Fruit fly (Drosophila melanogaster) whole organism, wandering third instar larva: Measurements from ENCODE around the gene CG7781.

Experiments used
- Abd-B ChIP-seq: fragments of >200 bp; optimal IDR thresholded peaks from 2 replicates; lab custom pipeline; 2017; ENCODE audit warnings: missing biosample characterization, missing genetic modification characterization
- CG32264 ChIP-seq: fragments of 200-800 bp; sonication (Bioruptor generic); optimal IDR thresholded peaks from 2 replicates; lab custom pipeline; 2016; ENCODE audit warnings: missing biosample characterization, missing genetic modification characterization
- CG9705 ChIP-seq: fragments of 200-800 bp; sonication (Bioruptor generic); optimal IDR thresholded peaks from 2 replicates; lab custom pipeline; 2018; ENCODE audit warnings: missing biosample characterization, mild to moderate bottlenecking, missing genetic modification characterization
- CrebA ChIP-seq: fragments of 200-800 bp; sonication (Bioruptor generic); optimal IDR thresholded peaks from 2 replicates; lab custom pipeline; 2016; ENCODE audit warnings: missing biosample characterization, mild to moderate bottlenecking, missing genetic modification characterization, borderline replicate concordance
- Dfd ChIP-seq: fragments of >200 bp; optimal IDR thresholded peaks from 2 replicates; lab custom pipeline; 2017; ENCODE audit warnings: missing biosample characterization, missing genetic modification characterization
- Dif ChIP-seq: fragments of 200-275, 200-300 bp; sonication (Bioruptor generic); optimal IDR thresholded peaks from 2 replicates; lab custom pipeline; 2018; ENCODE audit warnings: missing biosample characterization, missing genetic modification characterization; ENCODE audit not compliant: partially characterized antibody
- GATAd ChIP-seq: sonication (Bioruptor generic); optimal IDR thresholded peaks from 2 replicates; lab custom pipeline; 2016; ENCODE audit warnings: missing biosample characterization, missing genetic modification characterization
- HLH106 ChIP-seq: fragments of 200-800 bp; optimal IDR thresholded peaks from 3 replicates; lab custom pipeline; 2019; ENCODE audit warnings: missing biosample characterization, mild to moderate bottlenecking, missing genetic modification characterization, moderate library complexity
- Hnf4 ChIP-seq: fragments of 200-800 bp; sonication (Bioruptor generic); optimal IDR thresholded peaks from 2 replicates; lab custom pipeline; 2016; ENCODE audit warnings: missing biosample characterization, mild to moderate bottlenecking, missing genetic modification characterization
- Hr78 ChIP-seq: fragments of >200 bp; optimal IDR thresholded peaks from 2 replicates; lab custom pipeline; 2017; ENCODE audit warnings: missing biosample characterization, missing genetic modification characterization
- Hr83 ChIP-seq: fragments of 200-300 bp; sonication (Bioruptor generic); optimal IDR thresholded peaks from 2 replicates; lab custom pipeline; 2016; ENCODE audit warnings: missing biosample characterization, mild to moderate bottlenecking, missing genetic modification characterization, moderate library complexity; ENCODE audit not compliant: poor library complexity, severe bottlenecking
- Jra ChIP-seq: sonication (Bioruptor generic); optimal IDR thresholded peaks from 2 replicates; lab custom pipeline; 2016; ENCODE audit warnings: missing biosample characterization, missing genetic modification characterization
- Mio ChIP-seq: sonication (Bioruptor generic); optimal IDR thresholded peaks from 2 replicates; lab custom pipeline; 2016; ENCODE audit warnings: missing biosample characterization, missing genetic modification characterization
- Myc ChIP-seq: fragments of >200 bp; optimal IDR thresholded peaks from 2 replicates; lab custom pipeline; 2017
- N ChIP-seq: fragments of >200 bp; optimal IDR thresholded peaks from 2 replicates; lab custom pipeline; 2018; ENCODE audit warnings: missing biosample characterization, missing external identifiers, missing genetic modification characterization
- OdsH ChIP-seq: fragments of 200-800 bp; sonication (Bioruptor generic); optimal IDR thresholded peaks from 2 replicates; lab custom pipeline; 2016; ENCODE audit warnings: missing biosample characterization, mild to moderate bottlenecking, missing genetic modification characterization
- Rel ChIP-seq, 2 experiments: fragments of 200-800 bp; sonication (Bioruptor generic) in 1 of 2; optimal IDR thresholded peaks; 2 replicates in 1 of 2; 3 replicates in 1 of 2; lab custom pipeline; 2016 to 2019; ENCODE audit warnings: mild to moderate bottlenecking in 2 of 2, missing biosample characterization in 2 of 2, missing genetic modification characterization in 2 of 2, moderate library complexity in 1 of 2
- Sp1 ChIP-seq: fragments of 200-800 bp; sonication (Bioruptor generic); optimal IDR thresholded peaks from 3 replicates; lab custom pipeline; 2019; ENCODE audit warnings: missing biosample characterization, mild to moderate bottlenecking, missing genetic modification characterization, moderate library complexity
- Vsx2 ChIP-seq: fragments of 200-300, 225-300 bp; sonication (Bioruptor generic); optimal IDR thresholded peaks from 2 replicates; lab custom pipeline; 2018; ENCODE audit warnings: missing biosample characterization, missing genetic modification characterization; ENCODE audit not compliant: partially characterized antibody
- br ChIP-seq: fragments of 200-800 bp; sonication (Bioruptor generic); optimal IDR thresholded peaks from 2 replicates; lab custom pipeline; 2016; ENCODE audit warnings: missing biosample characterization, missing genetic modification characterization
- brk ChIP-seq: fragments of 200-800 bp; sonication (Bioruptor generic); optimal IDR thresholded peaks from 2 replicates; lab custom pipeline; 2016; ENCODE audit warnings: missing biosample characterization, mild to moderate bottlenecking, missing genetic modification characterization
- dl ChIP-seq, 2 experiments: fragments of 175-275, 200-275 bp in 1 of 2; fragments of 200-275 bp in 1 of 2; sonication (Bioruptor generic); optimal IDR thresholded peaks; lab custom pipeline; 2018; ENCODE audit warnings: mild to moderate bottlenecking in 2 of 2, missing biosample characterization in 2 of 2, missing genetic modification characterization in 2 of 2, moderate library complexity in 2 of 2; ENCODE audit not compliant: partially characterized antibody in 2 of 2, insufficient read depth in 1 of 2
- dmrt93B ChIP-seq: fragments of 200-800 bp; sonication (Bioruptor generic); optimal IDR thresholded peaks from 2 replicates; lab custom pipeline; 2018; ENCODE audit warnings: missing biosample characterization, mild to moderate bottlenecking, missing genetic modification characterization
- dsf ChIP-seq: sonication (Bioruptor generic); optimal IDR thresholded peaks from 2 replicates; lab custom pipeline; 2016; ENCODE audit warnings: missing biosample characterization, missing genetic modification characterization, borderline replicate concordance
- ey ChIP-seq: fragments of 200-800 bp; sonication (Bioruptor generic); optimal IDR thresholded peaks from 2 replicates; lab custom pipeline; 2016; ENCODE audit warnings: missing biosample characterization, missing genetic modification characterization
- foxo ChIP-seq, 2 experiments: fragments of 200-800 bp; sonication (Bioruptor generic); optimal IDR thresholded peaks; 2 replicates in 1 of 2; 3 replicates in 1 of 2; lab custom pipeline; 2016 to 2017; ENCODE audit warnings: missing biosample characterization in 2 of 2, missing genetic modification characterization in 2 of 2
- fru ChIP-seq: fragments of 200-800 bp; sonication (Bioruptor generic); optimal IDR thresholded peaks from 3 replicates; lab custom pipeline; 2016; ENCODE audit warnings: missing biosample characterization, mild to moderate bottlenecking, missing genetic modification characterization
- h ChIP-seq: fragments of 200-800 bp; sonication (Bioruptor generic); optimal IDR thresholded peaks from 3 replicates; lab custom pipeline; 2016; ENCODE audit warnings: missing biosample characterization, mild to moderate bottlenecking, missing genetic modification characterization
- jim ChIP-seq: fragments of 175-275, 200-325 bp; sonication (Bioruptor generic); optimal IDR thresholded peaks from 2 replicates; lab custom pipeline; 2016; ENCODE audit warnings: missing biosample characterization, mild to moderate bottlenecking, missing genetic modification characterization
- lola ChIP-seq: fragments of >200 bp; optimal IDR thresholded peaks from 2 replicates; lab custom pipeline; 2017; ENCODE audit warnings: missing biosample characterization, missing genetic modification characterization
- pan ChIP-seq: fragments of >200 bp; optimal IDR thresholded peaks from 2 replicates; lab custom pipeline; 2017
- psq ChIP-seq: fragments of 200-800 bp; sonication (Bioruptor generic); optimal IDR thresholded peaks from 3 replicates; lab custom pipeline; 2017; ENCODE audit warnings: missing biosample characterization, mild to moderate bottlenecking, missing genetic modification characterization, moderate library complexity
- rgr ChIP-seq: fragments of 200-800 bp; sonication (Bioruptor generic); optimal IDR thresholded peaks from 3 replicates; lab custom pipeline; 2016; ENCODE audit warnings: missing biosample characterization, mild to moderate bottlenecking, missing genetic modification characterization
- sage ChIP-seq: fragments of 200-800 bp; sonication (Bioruptor generic); optimal IDR thresholded peaks from 2 replicates; lab custom pipeline; 2016; ENCODE audit warnings: missing biosample characterization, mild to moderate bottlenecking, missing genetic modification characterization
- sv ChIP-seq: fragments of 200-800 bp; sonication (Bioruptor generic); optimal IDR thresholded peaks from 3 replicates; lab custom pipeline; 2016; ENCODE audit warnings: missing biosample characterization, missing genetic modification characterization
- tai ChIP-seq: sonication (Bioruptor generic); optimal IDR thresholded peaks from 2 replicates; lab custom pipeline; 2016; ENCODE audit warnings: missing biosample characterization, missing genetic modification characterization
- usp ChIP-seq: fragments of >200 bp; optimal IDR thresholded peaks from 2 replicates; lab custom pipeline; 2017; ENCODE audit warnings: missing biosample characterization, missing genetic modification characterization
- woc ChIP-seq: sonication (Bioruptor generic); optimal IDR thresholded peaks from 2 replicates; lab custom pipeline; 2016; ENCODE audit warnings: missing biosample characterization, mild to moderate bottlenecking, missing genetic modification characterization

CG7781 gene

DNA sequence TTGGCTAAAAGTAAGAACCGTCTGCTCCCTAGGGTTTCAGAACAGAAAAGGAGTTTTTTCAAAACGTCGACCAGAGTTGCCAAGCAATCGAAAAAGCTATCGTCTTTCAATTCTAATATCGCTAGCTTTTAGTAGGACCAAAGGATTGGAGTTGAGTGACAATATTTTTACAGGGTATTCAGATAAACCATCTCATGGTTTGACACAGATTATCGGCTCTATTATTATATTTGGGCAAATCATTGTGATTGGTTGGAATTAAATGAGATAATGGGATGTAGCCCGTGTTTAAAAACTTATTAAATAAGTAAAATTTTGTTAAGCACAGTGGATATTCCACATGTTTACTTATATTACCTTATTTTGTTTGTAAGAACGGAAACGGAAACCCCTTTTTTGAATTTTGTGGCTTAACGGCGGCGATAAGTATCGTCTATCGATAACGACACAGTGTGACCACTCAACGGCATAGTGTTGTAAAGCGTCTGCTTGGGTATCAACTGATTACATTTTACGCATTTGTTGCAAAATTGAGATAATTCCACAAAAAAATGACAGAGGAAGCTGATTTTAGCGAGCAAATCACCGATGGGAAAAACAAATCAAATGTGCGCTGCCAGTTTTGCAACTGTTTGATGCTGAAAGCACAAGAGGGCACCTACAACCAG lies 5.2 kb downstream of the CG7781 start, which contains the start of the genes mtsh and strat:
TSS of gene mtsh (minus strand) at position 51 of the 668 bp plus-strand sequence.
TSS of gene strat (plus strand) at position 471 of the 668 bp plus-strand sequence.
- TF ChIP-seq CG9705 (GFP tag; lab: Kevin White, UChicago) (peak; percentile 78), ey (GFP tag; lab: Kevin White, UChicago) (peak; percentile 11), rgr (GFP tag; lab: Kevin White, UChicago) (peak; percentile 63), Hr83 (GFP tag; lab: Kevin White, UChicago) (peak; percentile 53), pan (no peak), dmrt93B (peak; percentile 33), OdsH (peak; percentile 52), Myc (lab: Kevin White, UChicago) (no peak), foxo (GFP tag; optimal IDR thresholded peaks at IDR 0.05; lab: Kevin White, UChicago) (peak in 1 of 2 experiments; percentile 64), Dfd (GFP tag; lab: Kevin White, UChicago) (no peak), sage (GFP tag; lab: Kevin White, UChicago) (no peak), CrebA (GFP tag; lab: Kevin White, UChicago) (no peak), Jra (GFP tag; lab: Kevin White, UChicago) (no peak), GATAd (no peak), CG32264 (GFP tag; lab: Kevin White, UChicago) (no peak), HLH106 (no peak), psq (GFP tag; lab: Kevin White, UChicago) (peak; percentile 42), fru (GFP tag; lab: Kevin White, UChicago) (no peak), Sp1 (GFP tag; lab: Kevin White, UChicago) (peak; percentile 57), Vsx2 (GFP tag; lab: Kevin White, UChicago) (no peak), woc (no peak), tai (no peak)
- TF ChIP-seq, all 38 proteins: peak for 9

dm6 chr2L:8311741-8312140 lies 13.5 kb downstream of the CG7781 start:
- TF ChIP-seq dmrt93B (no peak), Rel (GFP tag; optimal IDR thresholded peaks at IDR 0.05; lab: Kevin White, UChicago) (no peak), Rel (tag; optimal IDR thresholded peaks at IDR 0.05; lab: Kevin White, UChicago) (peak; percentile 98)

- TF ChIP-seq Mio (GFP tag; lab: Kevin White, UChicago) (peak; percentile 41), sage (GFP tag; lab: Kevin White, UChicago) (no peak), Dif (no peak), Vsx2 (GFP tag; lab: Kevin White, UChicago) (no peak), CrebA (GFP tag; lab: Kevin White, UChicago) (no peak), pan (no peak), Sp1 (GFP tag; lab: Kevin White, UChicago) (peak; percentile 90), psq (GFP tag; lab: Kevin White, UChicago) (peak; percentile 84), Hr78 (GFP tag; lab: Kevin White, UChicago) (no peak), ey (GFP tag; lab: Kevin White, UChicago) (peak; percentile 91), CG32264 (GFP tag; lab: Kevin White, UChicago) (no peak), lola (no peak), brk (GFP tag; lab: Kevin White, UChicago) (no peak), br (GFP tag; lab: Kevin White, UChicago) (no peak), dsf (GFP tag; lab: Kevin White, UChicago) (peak; percentile 90), Dfd (GFP tag; lab: Kevin White, UChicago) (no peak), N (GFP tag; lab: Kevin White, UChicago) (no peak), foxo (GFP tag; optimal IDR thresholded peaks at IDR 0.05; lab: Kevin White, UChicago) (peak; percentile 70 to 90), Jra (GFP tag; lab: Kevin White, UChicago) (peak; percentile 87), dmrt93B (no peak), fru (GFP tag; lab: Kevin White, UChicago) (no peak), rgr (GFP tag; lab: Kevin White, UChicago) (peak; percentile 95), Hr83 (GFP tag; lab: Kevin White, UChicago) (peak; percentile 72), dl (GFP tag; optimal IDR thresholded peaks at IDR 0.05; lab: Kevin White, UChicago; ENCODE audit: insufficient read depth in 1 of 2, partially characterized antibody in 2 of 2) (no peak), sv (GFP tag; lab: Kevin White, UChicago) (peak; percentile 69), Abd-B (GFP tag; lab: Kevin White, UChicago) (no peak), OdsH (peak; percentile 92), usp (GFP tag; lab: Kevin White, UChicago) (no peak), Myc (lab: Kevin White, UChicago) (no peak), jim (GFP tag; lab: Kevin White, UChicago) (no peak), Rel (GFP tag; optimal IDR thresholded peaks at IDR 0.05; lab: Kevin White, UChicago) (no peak), Rel (tag; optimal IDR thresholded peaks at IDR 0.05; lab: Kevin White, UChicago) (peak; percentile 80), tai (no peak), CG9705 (GFP tag; lab: Kevin White, UChicago) (peak; percentile 77), woc (peak; percentile 84), GATAd (peak; percentile 64), Hnf4 (GFP tag; lab: Kevin White, UChicago) (peak; percentile 94), HLH106 (peak; percentile 87), h (GFP tag; lab: Kevin White, UChicago) (peak; percentile 93)
Measured at dm6 chr2L:8311091-8311490, 14.1 kb downstream of the CG7781 start, which contains the start of the genes CG7810 and CG7806. TSS of gene CG7810 (minus strand) at chr2L:8311195. TSS of gene CG7806 (plus strand) at chr2L:8311399.
